Worm (Caenorhabditis elegans): ENCODE data around the gene E04F6.9.
A peak's percentile ranks its signal among the peaks of the same experiment; 100 is the strongest.

Gene E04F6.9

ce11 chrII:7225864-7226522 lies 14.0 kb upstream of the E04F6.9 start, which contains the start of gene clh-3:
Gene clh-3 (minus strand): TSS chrII:7225914.
- TF ChIP-seq dao-5 (tag; optimal IDR thresholded peaks at IDR 0.05) (no peak), W03F9.2 (tag; optimal IDR thresholded peaks at IDR 0.05) (no peak), him-1 (tag; optimal IDR thresholded peaks at IDR 0.05) (no peak)

DNA sequence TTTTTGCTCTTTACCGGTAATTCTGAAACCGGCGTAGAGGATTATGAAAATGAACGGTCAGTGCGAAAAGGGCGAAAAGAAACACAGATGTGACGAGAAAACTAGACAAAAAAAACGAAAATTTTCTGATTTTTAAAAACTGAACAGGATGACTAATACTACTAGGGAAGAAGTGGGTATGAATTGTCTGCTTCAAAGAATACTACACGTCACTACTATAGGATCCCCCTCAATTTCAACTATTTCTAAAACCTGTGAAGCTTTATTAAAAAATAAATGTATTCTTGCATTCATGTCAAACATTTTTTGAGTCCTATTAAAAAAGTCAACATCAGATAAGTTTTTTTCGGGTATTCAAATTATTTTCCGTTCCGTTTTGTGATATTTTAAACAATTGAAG lies 12.1 kb upstream of the E04F6.9 start:
- TF ChIP-seq dao-5 (tag; optimal IDR thresholded peaks at IDR 0.05) = no peak
- no peak for TF ChIP-seq W03F9.2 (tag; optimal IDR thresholded peaks at IDR 0.05)
- TF ChIP-seq him-1 (tag; optimal IDR thresholded peaks at IDR 0.05) = no peak

ce11 chrII:7217047-7217446 lies 5.1 kb upstream of the E04F6.9 start, which contains the start of gene E04F6.10:
Gene E04F6.10 (minus strand): TSS chrII:7217147.
- no peak for TF ChIP-seq dao-5 (tag; optimal IDR thresholded peaks at IDR 0.05)
- no peak for TF ChIP-seq him-1 (tag; optimal IDR thresholded peaks at IDR 0.05)

- TF ChIP-seq him-1 (tag; optimal IDR thresholded peaks at IDR 0.05) (no peak), W03F9.2 (tag; optimal IDR thresholded peaks at IDR 0.05) (no peak), dao-5 (tag; optimal IDR thresholded peaks at IDR 0.05) (no peak)
Measured at ce11 chrII:7211280-7211679, 679 bp downstream of the E04F6.9 start, which contains the start of gene E04F6.8. Gene E04F6.8 (minus strand): TSS chrII:7211380.

ce11 chrII:7210187-7210586 lies 1.8 kb downstream of the E04F6.9 start, which contains the start of gene E04F6.15:
Gene E04F6.15 (minus strand): TSS chrII:7210287.
- TF ChIP-seq dao-5 (tag; optimal IDR thresholded peaks at IDR 0.05) (no peak), W03F9.2 (tag; optimal IDR thresholded peaks at IDR 0.05) (no peak), him-1 (tag; optimal IDR thresholded peaks at IDR 0.05) (no peak)

- TF ChIP-seq him-1 (tag; optimal IDR thresholded peaks at IDR 0.05) (no peak), W03F9.2 (tag; optimal IDR thresholded peaks at IDR 0.05) (no peak), dao-5 (tag; optimal IDR thresholded peaks at IDR 0.05) (no peak)
Measured at ce11 chrII:7208184-7208583, 3.8 kb downstream of the E04F6.9 start, which contains the start of gene dhs-7. Gene dhs-7 (minus strand): TSS chrII:7208460.

DNA sequence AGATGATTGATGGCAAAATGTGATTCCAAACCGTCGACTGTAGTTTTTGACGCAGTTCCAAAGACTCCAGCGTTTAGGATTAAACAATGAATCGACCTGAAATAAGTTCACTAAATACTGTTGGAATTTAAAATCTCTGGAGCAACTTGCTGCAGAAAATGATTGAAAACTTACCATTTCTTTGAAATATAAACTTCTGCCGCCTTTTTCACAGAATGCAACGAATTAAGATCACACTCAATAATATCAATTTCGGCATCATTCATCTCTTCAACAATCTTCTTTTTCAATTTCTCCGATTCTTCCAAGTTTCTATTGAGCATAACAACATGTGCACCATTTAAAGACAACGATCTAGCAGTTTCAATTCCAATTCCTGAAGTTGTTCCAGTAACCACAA lies 4.3 kb downstream of the E04F6.9 start:
- TF ChIP-seq W03F9.2 (tag; optimal IDR thresholded peaks at IDR 0.05) (no peak), dao-5 (tag; optimal IDR thresholded peaks at IDR 0.05) (no peak), him-1 (tag; optimal IDR thresholded peaks at IDR 0.05) (no peak)

ce11 chrII:7205388-7205787 lies 6.6 kb downstream of the E04F6.9 start, which contains the start of gene srd-59:
Gene srd-59 (plus strand): TSS chrII:7205688.
- TF ChIP-seq dao-5 (tag; optimal IDR thresholded peaks at IDR 0.05) = no peak
- TF ChIP-seq him-1 (tag; optimal IDR thresholded peaks at IDR 0.05) = no peak
- TF ChIP-seq W03F9.2 (tag; optimal IDR thresholded peaks at IDR 0.05) = no peak

- TF ChIP-seq him-1 (tag; optimal IDR thresholded peaks at IDR 0.05) (no peak), W03F9.2 (tag; optimal IDR thresholded peaks at IDR 0.05) (no peak)
Measured at ce11 chrII:7204951-7205350, 7.0 kb downstream of the E04F6.9 start, which contains the start of gene srd-58. Gene srd-58 (minus strand): TSS chrII:7205051.

ce11 chrII:7203110-7203509 lies 8.8 kb downstream of the E04F6.9 start, which contains the start of gene srd-56:
Gene srd-56 (minus strand): TSS chrII:7203210.
- TF ChIP-seq W03F9.2 (tag; optimal IDR thresholded peaks at IDR 0.05) (no peak), dao-5 (tag; optimal IDR thresholded peaks at IDR 0.05) (no peak), him-1 (tag; optimal IDR thresholded peaks at IDR 0.05) (no peak)

ce11 chrII:7200051-7200599 lies 11.8 kb downstream of the E04F6.9 start, which contains the start of gene pcrg-1:
Gene pcrg-1 (plus strand): TSS chrII:7200549.
- TF ChIP-seq W03F9.2 (tag; optimal IDR thresholded peaks at IDR 0.05) = no peak
- TF ChIP-seq dao-5 (tag; optimal IDR thresholded peaks at IDR 0.05) = peak; percentile 60
- peak; percentile 57 for TF ChIP-seq him-1 (tag; optimal IDR thresholded peaks at IDR 0.05)

- TF ChIP-seq dao-5 (tag; optimal IDR thresholded peaks at IDR 0.05) (no peak), W03F9.2 (tag; optimal IDR thresholded peaks at IDR 0.05) (no peak), him-1 (tag; optimal IDR thresholded peaks at IDR 0.05) (no peak)
Measured at ce11 chrII:7199308-7199707, 12.7 kb downstream of the E04F6.9 start, which contains the start of gene E04F6.6. Gene E04F6.6 (minus strand): TSS chrII:7199565.

DNA sequence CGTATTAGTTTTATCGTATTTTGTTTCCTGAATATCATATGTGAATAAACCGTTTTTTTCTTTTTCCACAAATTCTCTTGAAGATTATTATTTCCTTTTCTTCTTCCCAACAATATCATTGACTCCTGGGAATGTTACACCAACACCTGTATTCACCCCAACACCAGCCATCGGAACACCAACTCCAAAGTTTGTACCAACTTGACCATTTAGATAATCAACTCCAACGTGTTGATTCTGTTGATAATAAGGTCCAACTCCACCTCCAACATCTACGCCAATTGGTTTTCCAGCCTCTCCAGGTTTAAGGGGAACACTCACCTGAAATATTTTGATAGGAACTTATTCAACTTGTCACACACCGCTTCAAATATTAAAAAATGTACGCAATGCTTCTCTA lies 14.5 kb downstream of the E04F6.9 start:
- no peak for TF ChIP-seq him-1 (tag; optimal IDR thresholded peaks at IDR 0.05)
- TF ChIP-seq W03F9.2 (tag; optimal IDR thresholded peaks at IDR 0.05) = no peak
- no peak for TF ChIP-seq dao-5 (tag; optimal IDR thresholded peaks at IDR 0.05)

DNA sequence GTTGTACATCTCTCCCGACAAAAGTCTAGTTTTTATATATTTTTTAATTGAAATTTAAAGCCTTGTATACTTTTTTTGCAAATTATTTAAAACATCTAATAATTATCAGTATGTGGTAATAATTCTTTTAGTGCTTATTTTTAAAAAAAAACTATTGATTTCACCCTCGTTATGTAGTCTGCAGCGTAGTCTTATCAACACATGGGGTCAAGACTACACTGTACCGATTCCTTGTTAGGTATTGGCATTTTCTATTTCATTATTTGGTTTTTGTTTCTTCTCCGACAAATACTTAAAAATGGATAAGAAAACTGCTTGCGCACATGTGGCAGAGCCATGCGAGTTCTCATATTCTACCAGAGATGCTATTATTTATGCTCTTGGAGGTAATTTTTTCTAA lies 15.9 kb downstream of the E04F6.9 start, which contains the start of gene maoc-1:
Gene maoc-1 (plus strand): TSS at position 237 of the 400 bp plus-strand sequence.
- TF ChIP-seq W03F9.2 (tag; optimal IDR thresholded peaks at IDR 0.05) = no peak
- no peak for TF ChIP-seq dao-5 (tag; optimal IDR thresholded peaks at IDR 0.05)
- TF ChIP-seq him-1 (tag; optimal IDR thresholded peaks at IDR 0.05) = no peak
